Fruit fly (Drosophila melanogaster) Kc167 (cell line): ENCODE data around the gene Kif3C.

Experiments used
- Myc ChIP-seq: fragments of >200 bp; optimal IDR thresholded peaks from 2 replicates; lab custom pipeline; 2017; ENCODE audit warnings: missing external identifiers
- Sin3A ChIP-seq: fragments of >200 bp; optimal IDR thresholded peaks from 2 replicates; lab custom pipeline; 2018; ENCODE audit warnings: missing external identifiers
- h ChIP-seq: fragments of >200 bp; optimal IDR thresholded peaks from 3 replicates; lab custom pipeline; 2018; ENCODE audit warnings: missing external identifiers
- insv ChIP-seq: fragments of >200 bp; optimal IDR thresholded peaks from 3 replicates; lab custom pipeline; 2018; ENCODE audit warnings: missing external identifiers
- psq ChIP-seq: fragments of >200 bp; optimal IDR thresholded peaks from 2 replicates; lab custom pipeline; 2017; ENCODE audit warnings: missing external identifiers
- ttk ChIP-seq: sonication (Bioruptor generic); optimal IDR thresholded peaks from 2 replicates; lab custom pipeline; 2017; ENCODE audit warnings: missing external identifiers

Gene Kif3C

dm6 chr4:1147166-1147565 lies at the start of gene Kif3C:
Gene Kif3C, plus strand, starts transcription at chr4:1147466.
- TF ChIP-seq ttk (lab: Kevin White, UChicago) = no peak
- no peak for TF ChIP-seq insv
- TF ChIP-seq Myc = no peak
- TF ChIP-seq psq = no peak
- TF ChIP-seq h (lab: Kevin White, UChicago) = no peak
- TF ChIP-seq Sin3A (lab: Kevin White, UChicago) = no peak

dm6 chr4:1097608-1098262 lies 49.5 kb upstream of the Kif3C start:
- no peak for TF ChIP-seq insv
- no peak for TF ChIP-seq ttk (lab: Kevin White, UChicago)
- no peak for TF ChIP-seq Myc
- TF ChIP-seq psq = no peak
- no peak for TF ChIP-seq h (lab: Kevin White, UChicago)
- no peak for TF ChIP-seq Sin3A (lab: Kevin White, UChicago)

dm6 chr4:1106114-1106513 lies 41.2 kb upstream of the Kif3C start:
- TF ChIP-seq ttk (lab: Kevin White, UChicago) = no peak
- TF ChIP-seq psq = no peak
- no peak for TF ChIP-seq insv
- no peak for TF ChIP-seq h (lab: Kevin White, UChicago)
- no peak for TF ChIP-seq Sin3A (lab: Kevin White, UChicago)
- TF ChIP-seq Myc = no peak

- TF ChIP-seq Myc = no peak
- no peak for TF ChIP-seq Sin3A (lab: Kevin White, UChicago)
- no peak for TF ChIP-seq psq
- no peak for TF ChIP-seq ttk (lab: Kevin White, UChicago)
- TF ChIP-seq insv = no peak
- TF ChIP-seq h (lab: Kevin White, UChicago) = no peak
Measured at dm6 chr4:1112867-1113769, 34.1 kb upstream of the Kif3C start.

- no peak for TF ChIP-seq ttk (lab: Kevin White, UChicago)
Measured at dm6 chr4:1115299-1115698, 32.0 kb upstream of the Kif3C start.

- TF ChIP-seq Sin3A (lab: Kevin White, UChicago) = no peak
Measured at dm6 chr4:1121888-1122287, 25.4 kb upstream of the Kif3C start.

dm6 chr4:1122658-1123606 lies 24.3 kb upstream of the Kif3C start, which contains the start of gene Cals:
Gene Cals, minus strand, starts transcription at chr4:1123357.
- TF ChIP-seq psq (no peak), ttk (lab: Kevin White, UChicago) (no peak), Sin3A (lab: Kevin White, UChicago) (no peak), h (lab: Kevin White, UChicago) (no peak), insv (no peak), Myc (no peak)

- no peak for TF ChIP-seq ttk (lab: Kevin White, UChicago)
- TF ChIP-seq insv = no peak
- TF ChIP-seq Myc = no peak
- no peak for TF ChIP-seq Sin3A (lab: Kevin White, UChicago)
- TF ChIP-seq h (lab: Kevin White, UChicago) = no peak
- no peak for TF ChIP-seq psq
Measured at dm6 chr4:1123769-1124493, 23.3 kb upstream of the Kif3C start, which contains the start of gene Arf4. Gene Arf4, plus strand, starts transcription at chr4:1124167.

- TF ChIP-seq psq (no peak), ttk (lab: Kevin White, UChicago) (no peak)
Measured at dm6 chr4:1124494-1124780, 22.8 kb upstream of the Kif3C start.

dm6 chr4:1126290-1126689 lies 21.0 kb upstream of the Kif3C start, which contains the start of gene CG11155:
Gene CG11155, plus strand, starts transcription at chr4:1126602.
- no peak for TF ChIP-seq insv
- TF ChIP-seq Sin3A (lab: Kevin White, UChicago) = no peak
- no peak for TF ChIP-seq Myc
- TF ChIP-seq ttk (lab: Kevin White, UChicago) = no peak
- TF ChIP-seq h (lab: Kevin White, UChicago) = no peak
- no peak for TF ChIP-seq psq

dm6 chr4:1127000-1127399 lies 20.3 kb upstream of the Kif3C start:
- TF ChIP-seq h (lab: Kevin White, UChicago) (no peak), psq (no peak), Myc (no peak), insv (no peak), ttk (lab: Kevin White, UChicago) (no peak), Sin3A (lab: Kevin White, UChicago) (no peak)

- TF ChIP-seq insv = no peak
- no peak for TF ChIP-seq h (lab: Kevin White, UChicago)
- TF ChIP-seq psq = no peak
- TF ChIP-seq ttk (lab: Kevin White, UChicago) = no peak
- no peak for TF ChIP-seq Sin3A (lab: Kevin White, UChicago)
- no peak for TF ChIP-seq Myc
Measured at dm6 chr4:1144715-1145114, 2.6 kb upstream of the Kif3C start.
